Worm (Caenorhabditis elegans): ENCODE results near the gene F31A3.3.

F31A3.3 gene

ce11 chrX:17518293-17518692 is 15.6 kb downstream of the F31A3.3 start:
- TF ChIP-seq unc-62 (GFP tag; optimal IDR thresholded peaks at IDR 0.05) (no peak), unc-55 (GFP tag; optimal IDR thresholded peaks at IDR 0.05) (peak; percentile 25)

DNA sequence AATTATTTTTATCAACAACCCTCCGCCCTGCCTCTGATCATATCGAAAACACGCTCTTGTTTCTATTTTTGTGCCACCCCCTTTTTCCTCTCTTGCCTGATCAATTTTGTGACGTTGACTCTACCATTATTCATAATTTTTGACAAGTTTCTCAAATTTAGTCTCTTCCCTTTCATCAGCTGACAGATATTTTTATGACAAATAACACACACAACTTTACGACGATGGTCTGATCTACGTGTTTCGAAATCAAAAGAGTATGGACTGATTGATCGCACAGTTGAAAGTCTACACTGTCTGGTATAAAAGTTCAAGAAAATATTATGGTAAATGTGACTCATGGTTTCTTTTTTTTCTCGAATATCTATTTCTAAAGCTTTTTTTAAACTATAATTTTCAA is 16.0 kb downstream of the F31A3.3 start:
- no peak for TF ChIP-seq nhr-6 (tag; optimal IDR thresholded peaks at IDR 0.05)
- no peak for TF ChIP-seq fos-1 (tag; optimal IDR thresholded peaks at IDR 0.05)
- TF ChIP-seq unc-39 (tag; optimal IDR thresholded peaks at IDR 0.05): no peak
- TF ChIP-seq zag-1 (tag; optimal IDR thresholded peaks at IDR 0.05): no peak
- no peak for TF ChIP-seq ZK546.5 (tag; optimal IDR thresholded peaks at IDR 0.05)
- no peak for TF ChIP-seq ama-1 (optimal IDR thresholded peaks at IDR 0.05)
- TF ChIP-seq lsy-2 (tag; optimal IDR thresholded peaks at IDR 0.05): no peak
- no peak for TF ChIP-seq sem-4 (tag; optimal IDR thresholded peaks at IDR 0.05)
- no peak for TF ChIP-seq elt-3 (tag; optimal IDR thresholded peaks at IDR 0.05)

- TF ChIP-seq skn-1 (tag; optimal IDR thresholded peaks at IDR 0.05) (no peak), F13H6.1 (tag; optimal IDR thresholded peaks at IDR 0.05) (no peak), aly-2 (tag; optimal IDR thresholded peaks at IDR 0.05) (no peak), unc-39 (tag; optimal IDR thresholded peaks at IDR 0.05) (no peak), nhr-21 (tag; optimal IDR thresholded peaks at IDR 0.05) (peak; percentile 36), nhr-25 (tag; optimal IDR thresholded peaks at IDR 0.05) (peak; percentile 29), mbf-1 (tag; optimal IDR thresholded peaks at IDR 0.05) (no peak), sem-4 (tag; optimal IDR thresholded peaks at IDR 0.05) (no peak), unc-62 (GFP tag; optimal IDR thresholded peaks at IDR 0.05) (no peak), R02D3.7 (tag; optimal IDR thresholded peaks at IDR 0.05) (no peak), ztf-4 (tag; optimal IDR thresholded peaks at IDR 0.05) (no peak), fos-1 (tag; optimal IDR thresholded peaks at IDR 0.05) (no peak), ztf-11 (tag; optimal IDR thresholded peaks at IDR 0.05) (no peak), mdl-1 (tag; optimal IDR thresholded peaks at IDR 0.05) (no peak), alr-1 (tag; optimal IDR thresholded peaks at IDR 0.05) (no peak), gmeb-1 (tag; optimal IDR thresholded peaks at IDR 0.05) (no peak), nhr-129 (tag; optimal IDR thresholded peaks at IDR 0.05) (no peak), lsy-2 (tag; optimal IDR thresholded peaks at IDR 0.05) (no peak), sma-9 (GFP tag; optimal IDR thresholded peaks at IDR 0.05) (peak; percentile 31), sma-9 (tag; optimal IDR thresholded peaks at IDR 0.05) (no peak), ZK546.5 (tag; optimal IDR thresholded peaks at IDR 0.05) (no peak), nhr-6 (tag; optimal IDR thresholded peaks at IDR 0.05) (no peak), blmp-1 (tag; optimal IDR thresholded peaks at IDR 0.05; ENCODE audit: insufficient read depth) (no peak), crh-2 (tag; optimal IDR thresholded peaks at IDR 0.05) (no peak), egl-27 (tag; optimal IDR thresholded peaks at IDR 0.05) (no peak), ceh-82 (tag; optimal IDR thresholded peaks at IDR 0.05) (no peak), elt-1 (tag; optimal IDR thresholded peaks at IDR 0.05) (no peak), elt-3 (tag; optimal IDR thresholded peaks at IDR 0.05) (no peak), peb-1 (tag; optimal IDR thresholded peaks at IDR 0.05) (no peak), ama-1 (optimal IDR thresholded peaks at IDR 0.05) (no peak), nhr-12 (tag; optimal IDR thresholded peaks at IDR 0.05) (no peak), zag-1 (tag; optimal IDR thresholded peaks at IDR 0.05) (no peak), mab-5 (tag; optimal IDR thresholded peaks at IDR 0.05) (no peak), dmd-4 (tag; optimal IDR thresholded peaks at IDR 0.05) (no peak), ztf-1 (GFP tag; conservative IDR thresholded peaks at IDR 0.05) (no peak), C34F6.9 (tag; optimal IDR thresholded peaks at IDR 0.05) (peak; percentile 5), lin-13 (GFP tag; optimal IDR thresholded peaks at IDR 0.05) (peak; percentile 18)
Measured at ce11 chrX:17516941-17517340, 16.9 kb downstream of the F31A3.3 start.

- TF ChIP-seq ztf-1 (GFP tag; conservative IDR thresholded peaks at IDR 0.05): no peak
- no peak for TF ChIP-seq R02D3.7 (tag; optimal IDR thresholded peaks at IDR 0.05)
- TF ChIP-seq nhr-10 (tag; optimal IDR thresholded peaks at IDR 0.05): no peak
- no peak for TF ChIP-seq nhr-237 (tag; optimal IDR thresholded peaks at IDR 0.05)
- TF ChIP-seq fos-1 (tag; optimal IDR thresholded peaks at IDR 0.05): no peak
- no peak for TF ChIP-seq lin-11 (tag; optimal IDR thresholded peaks at IDR 0.05)
- no peak for TF ChIP-seq lsy-2 (tag; optimal IDR thresholded peaks at IDR 0.05)
- TF ChIP-seq sma-9 (GFP tag; optimal IDR thresholded peaks at IDR 0.05): no peak
- no peak for TF ChIP-seq sma-9 (tag; optimal IDR thresholded peaks at IDR 0.05)
- no peak for TF ChIP-seq sma-3 (GFP tag; optimal IDR thresholded peaks at IDR 0.05)
- TF ChIP-seq ceh-16 (tag; optimal IDR thresholded peaks at IDR 0.05): no peak
- TF ChIP-seq gmeb-1 (tag; optimal IDR thresholded peaks at IDR 0.05): no peak
- no peak for TF ChIP-seq C34F6.9 (tag; optimal IDR thresholded peaks at IDR 0.05)
- no peak for TF ChIP-seq F13H6.1 (tag; optimal IDR thresholded peaks at IDR 0.05)
- TF ChIP-seq nhr-6 (tag; optimal IDR thresholded peaks at IDR 0.05): no peak
- TF ChIP-seq lin-39 (tag; optimal IDR thresholded peaks at IDR 0.05): no peak
- TF ChIP-seq mdl-1 (tag; optimal IDR thresholded peaks at IDR 0.05): no peak
Measured at ce11 chrX:17516461-17516860, 17.4 kb downstream of the F31A3.3 start.

Measured in whole organism, L2 larva.